Worm (Caenorhabditis elegans) whole organism, L1 larva: ENCODE results near the gene npp-3.

Experiments
- C16A3.4 ChIP-seq: fragments of 150-350 bp; optimal IDR thresholded peaks from 2 replicates; lab custom pipeline; 2014; ENCODE audit warnings: missing biosample characterization, missing genetic modification characterization
- C34B4.2 ChIP-seq: sonication (generic microtip); optimal IDR thresholded peaks from 2 replicates; lab custom pipeline; 2017; ENCODE audit warnings: mild to moderate bottlenecking, missing genetic modification characterization, missing compliant biosample characterization
- F16B12.6 ChIP-seq: fragments of 150-350 bp; optimal IDR thresholded peaks from 2 replicates; lab custom pipeline; 2014; ENCODE audit warnings: missing biosample characterization, missing genetic modification characterization
- Y116A8C.19 ChIP-seq: sonication (generic microtip); optimal IDR thresholded peaks from 2 replicates; lab custom pipeline; 2016; ENCODE audit warnings: missing compliant biosample characterization, missing genetic modification characterization, borderline replicate concordance
- ceh-63 ChIP-seq: fragments of 200-800 bp; sonication (Bioruptor generic); optimal IDR thresholded peaks from 2 replicates; lab custom pipeline; 2018; ENCODE audit warnings: mild to moderate bottlenecking, missing genetic modification characterization, missing compliant biosample characterization
- ceh-8 ChIP-seq: fragments of 200-800 bp; sonication (Bioruptor generic); optimal IDR thresholded peaks from 2 replicates; lab custom pipeline; 2018; ENCODE audit warnings: mild to moderate bottlenecking, missing genetic modification characterization, moderate library complexity, missing compliant biosample characterization
- ceh-88 ChIP-seq: fragments of 200-800 bp; sonication (Bioruptor generic); IDR thresholded peaks from 2 replicates; pipeline ENCODE4 v1.3.6; 2022; ENCODE audit warnings: missing genetic modification characterization, missing compliant biosample characterization
- ceh-90 ChIP-seq: sonication (generic microtip); optimal IDR thresholded peaks from 2 replicates; lab custom pipeline; 2016; ENCODE audit warnings: missing genetic modification characterization, missing compliant biosample characterization
- ces-1 ChIP-seq: fragments of 150-350 bp; optimal IDR thresholded peaks from 2 replicates; lab custom pipeline; 2014; ENCODE audit warnings: missing biosample characterization, missing genetic modification reagents, missing genetic modification characterization
- dsc-1 ChIP-seq: sonication (generic microtip); optimal IDR thresholded peaks from 2 replicates; lab custom pipeline; 2016; ENCODE audit warnings: mild to moderate bottlenecking, missing genetic modification characterization, missing compliant biosample characterization
- efl-1 ChIP-seq, 4 experiments: fragments of 150-350 bp; optimal IDR thresholded peaks in 3 of 4; peaks in 1 of 4; 1 replicate in 1 of 4; 2 replicates in 3 of 4; lab custom pipeline; 2014; ENCODE audit warnings: missing biosample characterization in 2 of 4, missing genetic modification characterization in 2 of 4, missing genetic modification reagents in 2 of 4
- egl-27 ChIP-seq, 2 experiments: fragments of 150-350 bp in 1 of 2; sonication (generic microtip); optimal IDR thresholded peaks; 3 replicates each; lab custom pipeline; 2017 to 2018; ENCODE audit warnings: missing biosample characterization in 2 of 2, missing genetic modification characterization in 2 of 2, missing genetic modification reagents in 2 of 2
- elt-3 ChIP-seq, 6 experiments: fragments of 150-350 bp in 1 of 6; sonication (generic microtip); optimal IDR thresholded peaks; 2 replicates each; lab custom pipeline; 2017 to 2018; ENCODE audit warnings: missing biosample characterization in 6 of 6, missing genetic modification characterization in 6 of 6, inconsistent platforms in 1 of 6
- ets-5 ChIP-seq: fragments of 200-800 bp; sonication (Bioruptor generic); IDR thresholded peaks from 2 replicates; pipeline ENCODE4 v1.3.6; 2022; ENCODE audit warnings: missing genetic modification characterization, missing compliant biosample characterization
- fkh-10 ChIP-seq: sonication (generic microtip); optimal IDR thresholded peaks from 2 replicates; lab custom pipeline; 2017; ENCODE audit warnings: missing biosample characterization, missing genetic modification reagents, missing genetic modification characterization
- fkh-4 ChIP-seq: sonication (generic microtip); optimal IDR thresholded peaks from 2 replicates; lab custom pipeline; 2016; ENCODE audit warnings: missing compliant biosample characterization, missing genetic modification characterization, borderline replicate concordance
- fkh-8 ChIP-seq: sonication (generic microtip); optimal IDR thresholded peaks from 2 replicates; lab custom pipeline; 2016; ENCODE audit warnings: mild to moderate bottlenecking, missing genetic modification characterization, missing compliant biosample characterization
- fos-1 ChIP-seq: fragments of 150-350 bp; optimal IDR thresholded peaks from 2 replicates; lab custom pipeline; 2014; ENCODE audit warnings: missing biosample characterization, missing genetic modification characterization
- hlh-17 ChIP-seq: fragments of 200-800 bp; sonication (Bioruptor generic); optimal IDR thresholded peaks from 2 replicates; lab custom pipeline; 2018; ENCODE audit warnings: missing genetic modification characterization, mild to moderate bottlenecking, missing compliant biosample characterization, moderate library complexity, borderline replicate concordance
- jun-1 ChIP-seq: fragments of 150-350 bp; optimal IDR thresholded peaks from 2 replicates; lab custom pipeline; 2014; ENCODE audit warnings: missing biosample characterization, missing genetic modification reagents, missing genetic modification characterization
- lin-14 ChIP-seq: fragments of 200-800 bp; sonication (Bioruptor generic); optimal IDR thresholded peaks from 2 replicates; lab custom pipeline; 2018; ENCODE audit warnings: mild to moderate bottlenecking, missing genetic modification characterization, moderate library complexity, missing compliant biosample characterization
- lin-39 ChIP-seq: fragments of 150-350 bp; optimal IDR thresholded peaks from 2 replicates; lab custom pipeline; 2014; ENCODE audit warnings: missing biosample characterization, missing genetic modification reagents, missing genetic modification characterization
- mab-9 ChIP-seq: fragments of 200-800 bp; sonication (Bioruptor generic); IDR thresholded peaks from 2 replicates; pipeline ENCODE4 v1.3.6; 2022; ENCODE audit warnings: missing genetic modification reagents, missing genetic modification characterization, missing compliant biosample characterization
- mef-2 ChIP-seq: fragments of 150-350 bp; optimal IDR thresholded peaks from 2 replicates; lab custom pipeline; 2014; ENCODE audit warnings: missing biosample characterization, missing genetic modification characterization
- nhr-19 ChIP-seq: fragments of 200-800 bp; sonication (Bioruptor generic); conservative IDR thresholded peaks from 2 replicates; pipeline ENCODE4 v1.3.6; 2022; ENCODE audit warnings: missing genetic modification characterization, missing compliant biosample characterization
- nhr-20 ChIP-seq: sonication (generic microtip); optimal IDR thresholded peaks from 2 replicates; lab custom pipeline; 2016; ENCODE audit warnings: mild to moderate bottlenecking, missing genetic modification characterization, missing compliant biosample characterization
- nhr-237 ChIP-seq: fragments of 150-350 bp; optimal IDR thresholded peaks from 2 replicates; lab custom pipeline; 2014; ENCODE audit warnings: missing biosample characterization, missing genetic modification characterization
- nhr-28 ChIP-seq: fragments of 150-350 bp; optimal IDR thresholded peaks from 2 replicates; lab custom pipeline; 2014; ENCODE audit warnings: missing biosample characterization, missing genetic modification characterization
- nhr-47 ChIP-seq: sonication (generic microtip); optimal IDR thresholded peaks from 2 replicates; lab custom pipeline; 2016; ENCODE audit warnings: mild to moderate bottlenecking, missing genetic modification characterization, moderate library complexity, missing compliant biosample characterization
- pag-3 ChIP-seq: sonication (generic microtip); optimal IDR thresholded peaks from 2 replicates; lab custom pipeline; 2017; ENCODE audit warnings: missing genetic modification characterization, mild to moderate bottlenecking, missing compliant biosample characterization, antibody characterized with exemption, borderline replicate concordance; ENCODE audit not compliant: insufficient read depth
- pqm-1 ChIP-seq: sonication (generic microtip); optimal IDR thresholded peaks from 3 replicates; lab custom pipeline; 2017; ENCODE audit warnings: missing biosample characterization, missing genetic modification characterization
- swsn-7 ChIP-seq: sonication (generic microtip); optimal IDR thresholded peaks from 2 replicates; lab custom pipeline; 2016; ENCODE audit warnings: missing genetic modification characterization, missing compliant biosample characterization
- tbx-2 ChIP-seq: sonication (generic microtip); optimal IDR thresholded peaks from 2 replicates; lab custom pipeline; 2016; ENCODE audit warnings: missing genetic modification characterization, missing compliant biosample characterization
- tlp-1 ChIP-seq: fragments of 150-350 bp; optimal IDR thresholded peaks from 2 replicates; lab custom pipeline; 2014; ENCODE audit warnings: missing biosample characterization, missing genetic modification characterization
- unc-130 ChIP-seq: fragments of 150-350 bp; optimal IDR thresholded peaks from 2 replicates; lab custom pipeline; 2017; ENCODE audit warnings: missing biosample characterization, missing genetic modification characterization, inconsistent platforms
- unc-86 ChIP-seq: sonication (generic microtip); optimal IDR thresholded peaks from 2 replicates; lab custom pipeline; 2016; ENCODE audit warnings: missing genetic modification characterization, missing compliant biosample characterization
- unc-98 ChIP-seq: fragments of 200-800 bp; sonication (Bioruptor generic); IDR thresholded peaks from 2 replicates; pipeline ENCODE4 v1.3.6; 2022; ENCODE audit warnings: missing genetic modification characterization, missing compliant biosample characterization
- zip-4 ChIP-seq: fragments of 200-800 bp; sonication (Bioruptor generic); optimal IDR thresholded peaks from 2 replicates; lab custom pipeline; 2018; ENCODE audit warnings: mild to moderate bottlenecking, missing genetic modification characterization, moderate library complexity, missing compliant biosample characterization
- ztf-4 ChIP-seq: fragments of 150-350 bp; optimal IDR thresholded peaks from 2 replicates; lab custom pipeline; 2014; ENCODE audit warnings: missing biosample characterization, missing genetic modification characterization

The npp-3 gene

DNA sequence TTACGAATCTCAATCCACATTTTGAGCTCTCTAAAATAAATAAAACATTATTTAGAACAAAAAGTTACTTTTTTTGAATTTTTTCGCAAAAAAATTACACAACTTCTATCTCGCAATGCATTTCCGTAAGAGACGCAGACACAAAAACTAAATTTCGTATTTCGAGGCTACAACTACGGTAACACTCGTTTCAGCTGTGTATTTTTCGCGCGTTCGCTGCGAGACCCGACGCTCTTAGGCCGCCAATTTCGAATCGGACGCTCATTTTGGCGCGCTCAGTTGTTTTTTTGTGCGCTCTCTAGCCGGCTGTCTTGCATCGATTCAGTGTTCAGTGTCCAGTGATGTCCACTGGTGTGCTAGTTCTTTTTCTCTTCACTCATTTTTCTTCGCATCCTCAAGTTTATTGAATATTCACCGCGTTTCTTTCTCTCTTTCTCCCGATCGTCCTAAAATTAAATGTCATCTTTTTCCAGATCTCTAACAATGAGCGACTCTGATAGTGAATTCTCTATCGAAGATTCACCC lies at the start of gene npp-3, which contains the start of gene top-2 (continued):
- TF ChIP-seq Y116A8C.19 (no peak), jun-1 (tag; lab: Kevin White, UChicago) (peak; percentile 93), lin-39 (peak; percentile 83), nhr-47 (tag; lab: Kevin White, UChicago) (peak; percentile 97), pag-3 (no peak), ceh-63 (no peak), fkh-4 (peak; percentile 65), ceh-88 (peak; percentile 83), lin-14 (GFP tag; lab: Kevin White, UChicago) (peak; percentile 94), tbx-2 (tag; lab: Kevin White, UChicago) (peak; percentile 95), ceh-8 (peak; percentile 86), pqm-1 (tag; lab: Kevin White, UChicago) (no peak), nhr-20 (tag; lab: Kevin White, UChicago) (peak; percentile 92), ets-5 (no peak), fos-1 (tag; lab: Kevin White, UChicago) (peak; percentile 91), nhr-19 (GFP tag; lab: Robert Waterston, UW) (peak; percentile 94), mef-2 (tag; lab: Kevin White, UChicago) (peak; percentile 83), unc-130 (tag; lab: Kevin White, UChicago) (peak; percentile 94), mab-9 (GFP tag; lab: Robert Waterston, UW) (peak; percentile 80; the same call in 1 of the 2 replicates), ceh-90 (no peak), efl-1 (optimal IDR thresholded peaks at IDR 0.05; lab: Kevin White, UChicago) (peak; percentile 98 to 99), efl-1 (GFP tag; optimal IDR thresholded peaks at IDR 0.05 in 1 of 2; lab: Kevin White, UChicago) (peak; percentile 99 to 100), elt-3 (tag; optimal IDR thresholded peaks at IDR 0.05; lab: Kevin White, UChicago) (peak in 4 of 6 experiments; percentile 2 to 93 (median 68)), fkh-8 (tag; lab: Kevin White, UChicago) (peak; percentile 95), F16B12.6 (tag; lab: Kevin White, UChicago) (peak; percentile 74), tlp-1 (no peak), swsn-7 (peak; percentile 94), hlh-17 (GFP tag; lab: Kevin White, UChicago) (no peak), unc-98 (GFP tag; lab: Robert Waterston, UW) (no peak), nhr-28 (tag; lab: Kevin White, UChicago) (no peak), C34B4.2 (peak; percentile 17), zip-4 (GFP tag; lab: Kevin White, UChicago) (peak; percentile 76)
- TF ChIP-seq, all 84 proteins: peak for 61

DNA sequence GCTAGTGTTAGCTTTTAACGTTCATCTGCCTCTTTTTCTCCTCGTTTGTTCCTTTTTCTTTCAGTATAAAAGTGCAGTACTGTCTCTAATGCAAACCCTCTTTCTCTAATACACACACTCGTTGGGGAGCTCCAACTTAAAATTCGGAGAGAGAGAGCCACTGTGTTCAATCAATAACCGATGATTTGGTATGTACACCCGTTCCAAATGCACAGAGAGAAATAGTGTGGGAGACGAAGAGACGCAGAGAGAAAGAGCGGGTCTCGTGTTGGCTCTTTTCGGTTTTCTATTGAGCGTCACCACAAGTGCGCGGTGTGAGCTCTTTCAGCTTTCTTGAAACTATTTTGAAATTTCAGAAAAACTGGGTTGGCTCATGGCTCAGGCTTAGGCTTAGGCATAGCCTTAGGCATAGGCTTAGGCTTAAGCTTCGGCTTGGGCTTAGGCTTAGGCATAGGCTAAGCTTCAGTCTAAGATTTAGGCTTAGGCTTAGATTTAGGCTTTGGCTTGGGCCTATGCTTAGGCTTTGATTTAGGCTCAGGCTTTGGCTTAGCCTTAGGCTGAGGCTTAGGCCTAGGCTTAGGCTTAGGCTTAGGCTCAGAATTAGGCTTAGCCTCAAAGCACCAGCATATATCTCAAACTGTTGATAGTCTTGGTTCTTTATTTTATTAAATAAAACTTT lies 49.2 kb upstream of the npp-3 start:
- TF ChIP-seq mef-2 (tag; lab: Kevin White, UChicago): no peak
- no peak for TF ChIP-seq ceh-90
- no peak for TF ChIP-seq ces-1 (GFP tag; lab: Kevin White, UChicago)
- TF ChIP-seq dsc-1 (tag; lab: Kevin White, UChicago): no peak
- no peak for TF ChIP-seq nhr-237 (tag; lab: Kevin White, UChicago)
- no peak for TF ChIP-seq ztf-4 (tag; lab: Kevin White, UChicago)
- no peak for TF ChIP-seq egl-27 (tag; optimal IDR thresholded peaks at IDR 0.05; lab: Kevin White, UChicago)
- no peak for TF ChIP-seq fkh-4
- TF ChIP-seq unc-86: no peak
- TF ChIP-seq fos-1 (tag; lab: Kevin White, UChicago): no peak
- no peak for TF ChIP-seq fkh-10 (GFP tag; lab: Kevin White, UChicago)
- TF ChIP-seq nhr-19 (GFP tag; lab: Robert Waterston, UW): no peak
- no peak for TF ChIP-seq mab-9 (GFP tag; lab: Robert Waterston, UW)
- TF ChIP-seq pag-3: no peak
- no peak for TF ChIP-seq C16A3.4 (tag; lab: Kevin White, UChicago)
- no peak for TF ChIP-seq pqm-1 (tag; lab: Kevin White, UChicago)
- TF ChIP-seq tlp-1: no peak
- TF ChIP-seq Y116A8C.19: no peak
- no peak for TF ChIP-seq lin-14 (GFP tag; lab: Kevin White, UChicago)
